Fruit fly (Drosophila melanogaster) whole organism, larva: ENCODE results near the gene CG11444.

Source experiments
- noc ChIP-seq: fragments of 200-800 bp; sonication (Bioruptor generic); optimal IDR thresholded peaks from 3 replicates; lab custom pipeline; 2019; ENCODE audit warnings: missing biosample characterization, mild to moderate bottlenecking, missing genetic modification characterization, moderate library complexity

Gene CG11444

DNA sequence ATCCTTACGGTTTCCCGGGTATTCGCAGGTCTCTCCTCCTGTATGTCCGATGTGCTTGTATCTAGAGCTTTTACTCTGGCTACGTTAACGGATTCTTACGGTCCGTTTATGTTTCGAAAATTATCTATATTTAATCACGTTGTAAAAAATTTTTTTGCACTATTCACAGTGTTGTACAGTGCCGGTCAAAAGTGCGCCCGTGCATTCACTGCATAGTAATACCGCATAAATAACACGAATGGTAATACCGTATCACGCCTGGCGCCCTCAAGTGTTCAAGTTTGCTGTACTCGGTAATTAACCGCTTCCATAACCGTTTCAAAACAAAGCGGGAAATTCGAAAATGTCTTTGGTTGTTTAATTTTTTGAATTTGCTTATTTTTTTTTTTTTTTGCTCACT lies at the start of gene CG11444:
TSS of gene CG11444 (minus strand) at position 400 of the 400 bp plus-strand sequence.
- peak; percentile 26 for TF ChIP-seq noc (tag; lab: Kevin White, UChicago)

DNA sequence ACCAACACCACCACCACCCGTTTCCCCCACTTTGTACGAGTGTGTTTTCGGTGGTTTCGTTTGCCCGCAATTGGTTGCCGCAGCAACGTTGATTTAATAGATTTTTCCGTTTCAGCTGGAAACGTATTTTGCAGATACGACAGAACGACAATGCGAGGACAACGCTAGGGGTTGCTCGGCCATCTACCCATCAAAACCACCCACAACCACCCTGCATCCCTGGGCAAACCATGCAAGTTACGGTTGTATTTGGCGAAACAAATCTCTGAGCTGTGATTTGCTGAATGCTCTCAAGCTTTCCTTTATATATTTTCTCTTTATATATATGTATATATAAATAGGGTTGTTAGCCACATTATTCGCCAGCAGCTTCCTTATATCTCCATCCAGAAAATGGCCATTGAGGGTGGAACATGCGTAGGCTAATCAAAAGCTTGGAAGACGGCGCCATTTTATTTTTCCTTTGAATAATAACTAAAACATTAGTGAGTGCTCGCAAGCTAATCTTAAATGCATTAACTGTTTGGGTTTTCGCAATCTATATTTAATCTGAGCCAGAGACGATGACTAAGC lies 45.8 kb upstream of the CG11444 start:
- no peak for TF ChIP-seq noc (tag; lab: Kevin White, UChicago)

DNA sequence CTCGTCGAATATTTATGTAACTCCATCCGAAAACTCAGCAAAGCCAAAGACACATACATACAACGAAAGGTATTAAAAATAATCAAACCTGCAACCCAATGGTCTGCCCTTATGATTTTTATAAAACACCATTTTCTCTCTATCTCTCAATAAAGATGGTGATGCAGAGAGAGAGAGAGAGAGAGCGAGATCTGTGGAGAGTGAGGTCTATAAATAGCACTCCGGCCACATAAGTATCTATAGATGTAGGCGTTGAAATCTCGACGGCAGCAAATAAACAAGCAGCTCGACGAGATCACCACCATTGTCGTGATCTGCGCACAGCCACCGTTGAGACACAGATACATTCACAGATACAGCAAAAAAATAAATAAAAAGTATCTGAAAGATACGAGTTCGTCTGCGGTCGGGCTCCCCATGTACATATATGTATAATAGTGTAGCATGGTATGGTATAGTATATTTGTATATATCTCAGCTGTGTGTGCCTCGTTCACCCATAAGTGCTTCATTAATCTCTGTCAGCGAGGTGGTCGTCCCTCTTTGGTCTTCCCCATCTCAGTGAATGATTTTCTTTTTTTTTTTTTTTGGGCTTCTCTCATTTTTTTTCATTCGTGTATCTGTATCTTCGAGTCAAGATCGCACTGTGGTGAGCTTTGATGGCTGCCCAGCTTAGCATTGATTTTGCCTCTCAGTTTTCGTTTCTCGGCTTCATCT lies 42.4 kb upstream of the CG11444 start:
- TF ChIP-seq noc (tag; lab: Kevin White, UChicago) = no peak

DNA sequence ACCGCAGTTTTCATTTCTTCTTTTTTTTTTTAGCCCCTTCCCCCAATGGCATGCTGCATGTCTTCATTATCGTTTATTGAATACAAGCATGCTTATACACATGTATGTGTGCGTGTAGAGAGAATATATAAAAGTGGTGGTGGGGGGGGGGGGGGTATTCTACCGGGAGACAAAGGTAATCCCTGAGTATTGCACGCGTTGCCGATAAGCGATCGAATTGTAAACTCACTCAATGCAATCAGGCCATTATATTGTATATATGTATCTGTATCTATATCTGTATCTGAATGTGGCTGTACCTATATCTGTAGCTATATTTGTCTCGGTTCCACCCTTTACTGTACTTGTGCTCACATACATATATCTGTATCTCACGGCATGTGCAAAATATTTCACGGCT lies 38.1 kb upstream of the CG11444 start:
- TF ChIP-seq noc (tag; lab: Kevin White, UChicago) = no peak

DNA sequence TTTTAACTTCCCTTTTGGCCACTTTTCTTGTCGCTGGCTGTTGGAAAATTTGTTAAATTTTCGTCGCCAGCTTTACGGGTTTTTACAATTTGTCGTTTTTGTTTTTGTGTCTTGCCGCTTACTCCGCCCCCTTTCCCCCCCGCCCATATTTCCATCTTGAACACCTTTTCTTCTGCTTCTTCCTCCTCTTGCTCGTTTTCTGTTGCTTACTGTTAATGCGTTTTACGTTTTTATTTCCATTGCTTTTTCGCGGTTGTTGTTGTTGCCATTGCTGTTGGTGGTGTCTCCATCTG lies 36.5 kb upstream of the CG11444 start:
- TF ChIP-seq noc (tag; lab: Kevin White, UChicago) = no peak

DNA sequence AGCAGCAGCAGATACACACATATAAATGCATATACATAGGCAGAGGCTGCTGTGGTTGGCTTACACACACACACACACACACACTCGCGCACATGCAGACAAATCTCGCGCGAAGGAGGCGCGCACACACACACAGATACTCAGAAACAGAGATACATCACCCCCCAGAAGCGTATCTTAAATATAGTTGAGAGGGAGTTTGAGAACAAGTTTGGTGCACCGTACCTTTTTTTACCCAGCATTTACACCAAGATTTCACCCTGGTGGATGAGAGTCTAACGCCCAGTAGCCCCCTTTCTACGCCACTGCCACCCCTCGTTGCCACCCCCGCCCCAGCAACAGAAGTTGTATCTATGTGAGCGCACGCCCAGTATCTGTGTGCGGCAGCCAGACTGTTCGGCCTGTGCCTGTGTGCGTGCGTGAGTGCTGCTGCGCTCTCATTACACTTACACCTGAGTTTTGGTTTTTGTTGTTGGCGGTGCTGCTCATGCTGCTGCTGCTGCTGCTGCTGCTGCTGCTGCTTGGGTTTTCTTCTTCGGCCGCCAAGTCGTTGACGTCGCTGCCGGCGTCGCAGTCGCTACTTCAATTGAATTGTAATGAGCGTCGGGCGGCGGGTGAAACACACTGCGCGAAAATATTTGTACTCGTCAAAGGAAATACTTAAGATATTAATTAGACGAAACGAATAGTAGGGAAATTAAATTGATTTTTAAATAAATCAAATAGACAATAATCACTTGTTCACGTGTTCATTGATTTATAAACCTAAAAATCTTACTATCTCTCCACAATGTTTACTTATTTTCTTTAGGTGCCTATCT lies 36.0 kb upstream of the CG11444 start:
- TF ChIP-seq noc (tag; lab: Kevin White, UChicago) = no peak

DNA sequence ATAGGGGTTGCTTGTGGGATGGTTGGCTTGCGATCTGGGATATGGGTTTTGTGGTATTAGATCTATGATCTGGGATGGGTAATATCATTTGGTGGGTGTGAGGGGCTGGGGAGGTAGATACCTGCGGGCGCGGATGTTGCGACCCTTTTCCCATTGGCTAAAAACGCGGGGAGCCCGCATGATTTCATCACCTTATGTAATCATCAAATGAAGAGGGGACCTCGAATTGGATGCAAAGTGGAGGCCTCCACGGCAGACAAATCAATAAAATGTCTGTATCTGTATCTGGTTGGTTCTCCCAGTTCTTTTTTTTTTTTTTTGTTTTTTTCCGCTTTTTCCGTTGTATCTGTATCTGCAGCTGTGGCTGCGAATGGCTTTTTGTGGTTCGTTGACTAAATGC lies 34.8 kb upstream of the CG11444 start:
- no peak for TF ChIP-seq noc (tag; lab: Kevin White, UChicago)

DNA sequence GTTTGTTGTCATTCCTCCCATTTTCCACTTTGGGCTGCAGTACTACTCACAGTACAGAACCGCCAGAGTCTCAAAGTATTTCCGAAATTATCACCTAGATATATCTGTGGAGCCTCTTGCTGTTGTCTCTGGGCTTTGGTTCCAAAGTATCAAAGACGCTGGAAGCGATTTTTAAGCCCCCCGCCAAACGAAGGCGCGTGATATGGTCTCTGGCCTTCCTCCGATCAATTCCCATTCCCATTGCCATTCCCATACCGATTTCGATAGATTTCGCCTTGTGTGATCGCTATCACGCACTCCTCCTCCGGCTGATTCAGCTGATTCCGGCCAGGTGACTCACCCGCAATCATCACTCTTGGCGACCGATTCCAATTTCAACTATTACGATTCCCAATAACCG lies 33.4 kb upstream of the CG11444 start:
- TF ChIP-seq noc (tag; lab: Kevin White, UChicago) = peak; percentile 19

DNA sequence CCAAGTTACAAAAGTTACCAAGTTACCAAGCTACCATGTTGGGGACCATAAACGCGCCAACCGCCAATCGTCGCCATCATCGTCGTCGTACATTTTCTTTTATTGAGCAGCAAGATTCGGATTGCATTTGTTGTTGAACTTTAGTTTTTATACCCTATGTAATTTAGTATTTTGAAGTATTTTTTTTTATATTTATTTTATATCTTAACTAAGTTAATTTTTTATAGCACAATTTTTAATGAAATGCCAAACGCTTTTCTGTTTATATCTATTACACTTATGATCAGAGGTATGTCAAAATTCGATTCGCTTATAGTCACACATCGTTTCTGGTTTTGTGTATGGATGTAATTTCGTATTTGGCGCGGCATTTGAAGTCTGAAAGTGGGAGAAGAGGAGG lies 28.2 kb upstream of the CG11444 start:
- no peak for TF ChIP-seq noc (tag; lab: Kevin White, UChicago)

DNA sequence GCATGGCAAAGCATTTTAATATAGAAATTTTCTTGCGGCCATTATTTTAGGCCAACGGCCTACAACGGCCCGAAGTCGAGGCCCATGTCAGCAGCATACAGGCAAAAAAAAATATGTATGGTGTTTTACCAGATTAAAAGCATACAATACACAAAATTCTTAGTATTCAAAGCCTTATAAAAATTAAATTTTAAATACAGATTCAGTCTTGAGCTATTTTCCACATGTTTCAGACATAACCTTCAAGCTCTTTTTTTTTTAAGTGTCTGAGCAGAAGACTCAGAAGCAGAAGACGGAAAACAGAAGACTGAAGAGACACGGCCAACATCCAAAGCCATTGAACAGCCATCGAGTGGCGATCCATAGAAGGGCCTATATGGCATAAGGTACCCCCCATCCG lies 27.6 kb upstream of the CG11444 start:
- TF ChIP-seq noc (tag; lab: Kevin White, UChicago) = no peak

DNA sequence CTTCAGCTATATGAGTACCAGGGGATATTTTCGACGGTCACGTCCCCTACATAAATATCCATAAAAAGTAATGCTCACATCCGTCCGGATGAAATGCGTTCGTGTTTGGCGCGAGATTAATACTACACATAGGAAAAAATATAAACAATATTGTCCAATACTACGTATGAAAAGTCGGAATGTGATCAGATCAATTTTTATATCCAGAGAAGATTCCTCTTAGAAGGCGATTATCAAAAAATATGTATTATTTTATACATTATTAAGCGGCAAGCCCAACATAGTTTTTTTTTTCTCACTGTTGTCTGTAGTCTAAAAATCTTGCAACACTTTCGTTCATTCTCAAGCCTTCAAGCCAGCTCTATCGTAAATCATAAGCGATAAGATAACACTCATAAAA lies 19.8 kb upstream of the CG11444 start:
- TF ChIP-seq noc (tag; lab: Kevin White, UChicago) = no peak

DNA sequence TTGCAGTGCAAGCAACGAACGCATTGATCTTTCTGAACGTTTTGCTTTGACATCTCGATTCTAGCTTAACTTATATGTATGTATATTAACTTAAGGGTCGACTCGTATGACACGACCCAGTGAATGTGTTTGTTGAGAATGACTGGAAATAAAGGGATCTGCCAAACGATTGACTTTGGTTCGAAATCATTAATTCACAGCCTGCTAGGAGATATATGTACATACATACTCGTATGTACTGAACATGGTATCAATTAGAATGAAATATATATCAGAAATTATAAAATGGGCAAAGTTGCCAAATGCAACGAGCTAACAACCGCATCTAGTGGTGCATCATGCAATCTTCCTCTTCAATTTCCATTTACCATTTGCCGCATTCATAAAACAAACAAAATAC lies 17.6 kb upstream of the CG11444 start, which contains the start of gene CG12684:
TSS of gene CG12684 (minus strand) at position 101 of the 400 bp plus-strand sequence.
- TF ChIP-seq noc (tag; lab: Kevin White, UChicago) = no peak

DNA sequence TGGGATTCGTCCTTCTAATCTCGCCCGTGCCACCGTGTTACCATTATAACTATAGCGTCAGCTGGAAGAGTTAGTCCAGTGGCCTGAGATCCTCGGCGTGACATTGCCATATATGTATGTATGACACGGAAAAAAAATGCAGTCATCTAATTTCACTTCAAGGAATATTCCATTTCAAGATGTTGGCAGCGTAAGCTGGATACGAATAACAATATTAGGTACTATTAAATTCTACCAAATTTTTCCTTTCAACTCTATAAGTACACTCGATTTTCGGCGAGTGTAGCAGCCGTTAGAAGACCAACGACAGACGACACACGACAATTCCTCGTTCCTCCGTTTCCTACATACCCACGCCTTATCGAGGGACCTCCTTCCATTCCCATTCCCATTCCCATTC lies 10.8 kb upstream of the CG11444 start:
- no peak for TF ChIP-seq noc (tag; lab: Kevin White, UChicago)

DNA sequence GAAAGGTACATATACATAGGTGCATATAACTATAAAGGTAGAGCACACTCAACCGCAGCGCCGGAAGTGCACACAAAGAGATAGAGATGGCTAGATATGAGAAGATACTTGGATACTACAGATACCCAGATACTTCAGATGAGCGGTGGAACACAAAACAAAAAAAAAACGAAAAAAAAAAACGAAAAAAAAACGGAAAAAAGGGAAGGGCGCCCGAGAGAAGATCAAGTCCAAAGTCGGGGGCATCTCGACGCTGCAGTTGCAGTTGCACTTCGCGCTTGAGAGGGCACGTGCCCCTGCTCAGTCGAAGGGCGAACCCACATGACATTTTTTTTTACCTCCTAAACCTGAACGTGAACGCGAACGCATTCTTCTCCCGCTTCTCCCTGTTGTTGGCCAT lies 9.8 kb upstream of the CG11444 start:
- no peak for TF ChIP-seq noc (tag; lab: Kevin White, UChicago)

DNA sequence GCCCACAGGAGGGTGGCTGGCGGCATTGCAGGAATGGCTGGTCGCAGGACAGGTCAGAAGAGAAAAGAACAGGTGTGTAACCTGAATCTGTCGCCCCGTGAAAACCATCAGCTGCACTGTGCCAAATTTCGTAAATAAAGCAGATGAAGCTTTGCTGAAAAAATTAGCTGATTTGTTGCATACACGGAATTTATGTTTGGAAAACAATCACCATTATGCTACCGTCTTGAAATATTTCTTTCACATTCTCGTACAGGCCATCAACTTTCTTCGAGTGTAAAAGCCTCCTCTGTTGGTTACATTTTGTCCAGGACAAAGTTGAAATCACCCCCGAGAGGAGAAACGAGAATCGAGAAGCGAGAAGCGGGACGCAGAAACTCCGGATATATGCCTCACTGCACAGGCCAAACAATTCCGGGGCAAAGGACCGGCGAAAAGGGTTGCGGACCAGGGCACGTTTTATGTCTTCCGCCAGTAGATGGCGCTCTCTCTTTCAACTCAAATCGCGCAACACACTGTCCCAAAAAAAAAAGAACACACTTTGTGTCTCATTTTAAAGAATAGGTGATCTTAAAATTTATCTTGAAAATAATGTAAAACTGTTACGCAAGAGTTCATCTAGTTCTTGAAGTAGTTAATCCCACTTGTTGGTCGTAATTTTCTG lies 6.1 kb upstream of the CG11444 start:
- TF ChIP-seq noc (tag; lab: Kevin White, UChicago) = no peak

DNA sequence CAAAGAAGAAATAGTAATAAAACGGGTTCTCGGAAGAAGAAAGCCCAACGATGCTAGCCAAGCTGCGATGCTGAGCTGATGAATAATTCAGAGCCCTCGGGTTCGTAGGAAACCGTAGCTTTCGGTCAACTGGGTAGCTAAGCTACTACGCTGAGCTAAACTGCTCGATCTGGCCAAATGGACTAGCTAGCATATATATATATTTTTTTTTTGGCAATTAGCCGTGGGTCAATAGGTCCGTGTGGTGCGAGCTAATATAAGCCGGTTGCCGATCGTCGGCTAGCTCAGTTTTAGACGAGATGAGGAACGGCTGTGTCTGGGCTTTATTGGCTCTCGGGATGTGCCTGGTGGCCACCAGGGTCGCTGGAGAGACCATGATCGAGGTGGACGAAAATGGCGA lies 3.6 kb upstream of the CG11444 start, which contains the start of gene CG3546:
TSS of gene CG3546 (plus strand) at position 301 of the 400 bp plus-strand sequence.
- no peak for TF ChIP-seq noc (tag; lab: Kevin White, UChicago)
